Worm (Caenorhabditis elegans): ENCODE data around the gene grl-24.

DNA sequence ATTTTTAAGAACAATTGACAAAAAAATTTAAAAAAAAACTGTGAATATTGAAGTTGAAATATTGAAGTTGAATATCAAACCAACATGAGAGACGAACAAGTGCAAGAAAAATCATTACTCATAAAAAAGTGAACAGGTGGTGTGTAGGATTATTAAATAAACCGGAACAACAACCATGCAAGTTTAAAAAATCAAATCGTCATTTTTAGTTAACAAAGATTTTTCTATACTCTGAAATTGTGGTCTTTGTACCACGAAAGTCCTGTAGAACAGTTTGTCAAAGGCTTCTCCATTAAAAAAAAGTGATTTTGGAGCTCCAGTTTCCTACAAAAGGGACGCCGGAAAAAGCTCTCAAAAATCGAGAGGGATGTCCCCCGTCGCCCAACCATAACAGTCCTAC, 35.6 kb downstream of the grl-24 start, which contains the start of gene C06A12.19:
- TF ChIP-seq dao-5 (tag; optimal IDR thresholded peaks at IDR 0.05) = no peak
- no peak for TF ChIP-seq him-1 (tag; optimal IDR thresholded peaks at IDR 0.05)

Measured in whole organism, L4/young adult.